Fruit fly (Drosophila melanogaster) whole organism, wandering third instar larva: ENCODE data around the gene CG7778.

Source experiments
- Abd-B ChIP-seq: fragments of >200 bp; optimal IDR thresholded peaks from 2 replicates; lab custom pipeline; 2017; ENCODE audit warnings: missing biosample characterization, missing genetic modification characterization
- CG32264 ChIP-seq: fragments of 200-800 bp; sonication (Bioruptor generic); optimal IDR thresholded peaks from 2 replicates; lab custom pipeline; 2016; ENCODE audit warnings: missing biosample characterization, missing genetic modification characterization
- CG9705 ChIP-seq: fragments of 200-800 bp; sonication (Bioruptor generic); optimal IDR thresholded peaks from 2 replicates; lab custom pipeline; 2018; ENCODE audit warnings: missing biosample characterization, mild to moderate bottlenecking, missing genetic modification characterization
- CrebA ChIP-seq: fragments of 200-800 bp; sonication (Bioruptor generic); optimal IDR thresholded peaks from 2 replicates; lab custom pipeline; 2016; ENCODE audit warnings: missing biosample characterization, mild to moderate bottlenecking, missing genetic modification characterization, borderline replicate concordance
- Dfd ChIP-seq: fragments of >200 bp; optimal IDR thresholded peaks from 2 replicates; lab custom pipeline; 2017; ENCODE audit warnings: missing biosample characterization, missing genetic modification characterization
- Dif ChIP-seq: fragments of 200-275, 200-300 bp; sonication (Bioruptor generic); optimal IDR thresholded peaks from 2 replicates; lab custom pipeline; 2018; ENCODE audit warnings: missing biosample characterization, missing genetic modification characterization; ENCODE audit not compliant: partially characterized antibody
- GATAd ChIP-seq: sonication (Bioruptor generic); optimal IDR thresholded peaks from 2 replicates; lab custom pipeline; 2016; ENCODE audit warnings: missing biosample characterization, missing genetic modification characterization
- HLH106 ChIP-seq: fragments of 200-800 bp; optimal IDR thresholded peaks from 3 replicates; lab custom pipeline; 2019; ENCODE audit warnings: missing biosample characterization, mild to moderate bottlenecking, missing genetic modification characterization, moderate library complexity
- Hnf4 ChIP-seq: fragments of 200-800 bp; sonication (Bioruptor generic); optimal IDR thresholded peaks from 2 replicates; lab custom pipeline; 2016; ENCODE audit warnings: missing biosample characterization, mild to moderate bottlenecking, missing genetic modification characterization
- Hr78 ChIP-seq: fragments of >200 bp; optimal IDR thresholded peaks from 2 replicates; lab custom pipeline; 2017; ENCODE audit warnings: missing biosample characterization, missing genetic modification characterization
- Hr83 ChIP-seq: fragments of 200-300 bp; sonication (Bioruptor generic); optimal IDR thresholded peaks from 2 replicates; lab custom pipeline; 2016; ENCODE audit warnings: missing biosample characterization, mild to moderate bottlenecking, missing genetic modification characterization, moderate library complexity; ENCODE audit not compliant: poor library complexity, severe bottlenecking
- Myc ChIP-seq: fragments of >200 bp; optimal IDR thresholded peaks from 2 replicates; lab custom pipeline; 2017
- N ChIP-seq: fragments of >200 bp; optimal IDR thresholded peaks from 2 replicates; lab custom pipeline; 2018; ENCODE audit warnings: missing biosample characterization, missing external identifiers, missing genetic modification characterization
- OdsH ChIP-seq: fragments of 200-800 bp; sonication (Bioruptor generic); optimal IDR thresholded peaks from 2 replicates; lab custom pipeline; 2016; ENCODE audit warnings: missing biosample characterization, mild to moderate bottlenecking, missing genetic modification characterization
- Rel ChIP-seq, 2 experiments: fragments of 200-800 bp; sonication (Bioruptor generic) in 1 of 2; optimal IDR thresholded peaks; 2 replicates in 1 of 2; 3 replicates in 1 of 2; lab custom pipeline; 2016 to 2019; ENCODE audit warnings: mild to moderate bottlenecking in 2 of 2, missing biosample characterization in 2 of 2, missing genetic modification characterization in 2 of 2, moderate library complexity in 1 of 2
- Sp1 ChIP-seq: fragments of 200-800 bp; sonication (Bioruptor generic); optimal IDR thresholded peaks from 3 replicates; lab custom pipeline; 2019; ENCODE audit warnings: missing biosample characterization, mild to moderate bottlenecking, missing genetic modification characterization, moderate library complexity
- Vsx2 ChIP-seq: fragments of 200-300, 225-300 bp; sonication (Bioruptor generic); optimal IDR thresholded peaks from 2 replicates; lab custom pipeline; 2018; ENCODE audit warnings: missing biosample characterization, missing genetic modification characterization; ENCODE audit not compliant: partially characterized antibody
- br ChIP-seq: fragments of 200-800 bp; sonication (Bioruptor generic); optimal IDR thresholded peaks from 2 replicates; lab custom pipeline; 2016; ENCODE audit warnings: missing biosample characterization, missing genetic modification characterization
- brk ChIP-seq: fragments of 200-800 bp; sonication (Bioruptor generic); optimal IDR thresholded peaks from 2 replicates; lab custom pipeline; 2016; ENCODE audit warnings: missing biosample characterization, mild to moderate bottlenecking, missing genetic modification characterization
- dl ChIP-seq, 2 experiments: fragments of 175-275, 200-275 bp in 1 of 2; fragments of 200-275 bp in 1 of 2; sonication (Bioruptor generic); optimal IDR thresholded peaks; lab custom pipeline; 2018; ENCODE audit warnings: mild to moderate bottlenecking in 2 of 2, missing biosample characterization in 2 of 2, missing genetic modification characterization in 2 of 2, moderate library complexity in 2 of 2; ENCODE audit not compliant: partially characterized antibody in 2 of 2, insufficient read depth in 1 of 2
- dmrt93B ChIP-seq: fragments of 200-800 bp; sonication (Bioruptor generic); optimal IDR thresholded peaks from 2 replicates; lab custom pipeline; 2018; ENCODE audit warnings: missing biosample characterization, mild to moderate bottlenecking, missing genetic modification characterization
- dsf ChIP-seq: sonication (Bioruptor generic); optimal IDR thresholded peaks from 2 replicates; lab custom pipeline; 2016; ENCODE audit warnings: missing biosample characterization, missing genetic modification characterization, borderline replicate concordance
- ey ChIP-seq: fragments of 200-800 bp; sonication (Bioruptor generic); optimal IDR thresholded peaks from 2 replicates; lab custom pipeline; 2016; ENCODE audit warnings: missing biosample characterization, missing genetic modification characterization
- foxo ChIP-seq, 2 experiments: fragments of 200-800 bp; sonication (Bioruptor generic); optimal IDR thresholded peaks; 2 replicates in 1 of 2; 3 replicates in 1 of 2; lab custom pipeline; 2016 to 2017; ENCODE audit warnings: missing biosample characterization in 2 of 2, missing genetic modification characterization in 2 of 2
- fru ChIP-seq: fragments of 200-800 bp; sonication (Bioruptor generic); optimal IDR thresholded peaks from 3 replicates; lab custom pipeline; 2016; ENCODE audit warnings: missing biosample characterization, mild to moderate bottlenecking, missing genetic modification characterization
- h ChIP-seq: fragments of 200-800 bp; sonication (Bioruptor generic); optimal IDR thresholded peaks from 3 replicates; lab custom pipeline; 2016; ENCODE audit warnings: missing biosample characterization, mild to moderate bottlenecking, missing genetic modification characterization
- jim ChIP-seq: fragments of 175-275, 200-325 bp; sonication (Bioruptor generic); optimal IDR thresholded peaks from 2 replicates; lab custom pipeline; 2016; ENCODE audit warnings: missing biosample characterization, mild to moderate bottlenecking, missing genetic modification characterization
- pan ChIP-seq: fragments of >200 bp; optimal IDR thresholded peaks from 2 replicates; lab custom pipeline; 2017
- psq ChIP-seq: fragments of 200-800 bp; sonication (Bioruptor generic); optimal IDR thresholded peaks from 3 replicates; lab custom pipeline; 2017; ENCODE audit warnings: missing biosample characterization, mild to moderate bottlenecking, missing genetic modification characterization, moderate library complexity
- rgr ChIP-seq: fragments of 200-800 bp; sonication (Bioruptor generic); optimal IDR thresholded peaks from 3 replicates; lab custom pipeline; 2016; ENCODE audit warnings: missing biosample characterization, mild to moderate bottlenecking, missing genetic modification characterization
- sage ChIP-seq: fragments of 200-800 bp; sonication (Bioruptor generic); optimal IDR thresholded peaks from 2 replicates; lab custom pipeline; 2016; ENCODE audit warnings: missing biosample characterization, mild to moderate bottlenecking, missing genetic modification characterization
- tai ChIP-seq: sonication (Bioruptor generic); optimal IDR thresholded peaks from 2 replicates; lab custom pipeline; 2016; ENCODE audit warnings: missing biosample characterization, missing genetic modification characterization
- usp ChIP-seq: fragments of >200 bp; optimal IDR thresholded peaks from 2 replicates; lab custom pipeline; 2017; ENCODE audit warnings: missing biosample characterization, missing genetic modification characterization
- woc ChIP-seq: sonication (Bioruptor generic); optimal IDR thresholded peaks from 2 replicates; lab custom pipeline; 2016; ENCODE audit warnings: missing biosample characterization, mild to moderate bottlenecking, missing genetic modification characterization

CG7778 gene

DNA sequence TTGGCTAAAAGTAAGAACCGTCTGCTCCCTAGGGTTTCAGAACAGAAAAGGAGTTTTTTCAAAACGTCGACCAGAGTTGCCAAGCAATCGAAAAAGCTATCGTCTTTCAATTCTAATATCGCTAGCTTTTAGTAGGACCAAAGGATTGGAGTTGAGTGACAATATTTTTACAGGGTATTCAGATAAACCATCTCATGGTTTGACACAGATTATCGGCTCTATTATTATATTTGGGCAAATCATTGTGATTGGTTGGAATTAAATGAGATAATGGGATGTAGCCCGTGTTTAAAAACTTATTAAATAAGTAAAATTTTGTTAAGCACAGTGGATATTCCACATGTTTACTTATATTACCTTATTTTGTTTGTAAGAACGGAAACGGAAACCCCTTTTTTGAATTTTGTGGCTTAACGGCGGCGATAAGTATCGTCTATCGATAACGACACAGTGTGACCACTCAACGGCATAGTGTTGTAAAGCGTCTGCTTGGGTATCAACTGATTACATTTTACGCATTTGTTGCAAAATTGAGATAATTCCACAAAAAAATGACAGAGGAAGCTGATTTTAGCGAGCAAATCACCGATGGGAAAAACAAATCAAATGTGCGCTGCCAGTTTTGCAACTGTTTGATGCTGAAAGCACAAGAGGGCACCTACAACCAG lies 26.4 kb upstream of the CG7778 start, which contains the start of the genes mtsh and strat (continued):
- TF ChIP-seq dl (GFP tag; optimal IDR thresholded peaks at IDR 0.05; lab: Kevin White, UChicago; ENCODE audit: insufficient read depth in 1 of 2, partially characterized antibody in 2 of 2) (no peak), br (GFP tag; lab: Kevin White, UChicago) (no peak), Hr78 (GFP tag; lab: Kevin White, UChicago) (no peak), ey (GFP tag; lab: Kevin White, UChicago) (peak; percentile 11), h (no peak), Dif (GFP tag; lab: Kevin White, UChicago) (no peak), Myc (no peak), dsf (no peak), dmrt93B (peak; percentile 33), jim (GFP tag; lab: Kevin White, UChicago) (no peak)

DNA sequence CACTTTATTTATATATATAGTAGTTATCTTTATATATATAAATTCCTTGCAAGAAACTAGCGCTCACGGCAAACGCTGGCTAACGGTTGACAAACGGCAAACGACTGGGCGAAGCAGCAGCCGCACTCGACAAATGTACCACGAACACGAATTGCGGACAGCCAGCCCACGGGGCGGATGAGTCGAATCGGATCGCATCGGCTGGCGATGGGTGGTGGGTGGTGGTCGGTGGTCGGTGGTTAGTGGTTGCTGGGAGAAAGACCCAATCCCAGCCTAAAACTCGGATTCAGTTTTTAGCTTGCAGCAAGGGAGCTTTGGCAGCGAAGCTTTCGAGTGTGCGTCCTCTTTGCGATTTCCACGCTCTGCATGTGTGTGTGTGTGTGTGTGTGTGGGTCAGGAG lies 21.3 kb upstream of the CG7778 start, which contains the start of gene CG7781:
Gene CG7781, minus strand, starts transcription at position 260 of the 400 bp plus-strand sequence.
- no peak for TF ChIP-seq HLH106 (tag; lab: Kevin White, UChicago)
- TF ChIP-seq Hr83 (GFP tag; lab: Kevin White, UChicago): peak; percentile 29
- TF ChIP-seq, all 38 proteins: peak for 1

DNA sequence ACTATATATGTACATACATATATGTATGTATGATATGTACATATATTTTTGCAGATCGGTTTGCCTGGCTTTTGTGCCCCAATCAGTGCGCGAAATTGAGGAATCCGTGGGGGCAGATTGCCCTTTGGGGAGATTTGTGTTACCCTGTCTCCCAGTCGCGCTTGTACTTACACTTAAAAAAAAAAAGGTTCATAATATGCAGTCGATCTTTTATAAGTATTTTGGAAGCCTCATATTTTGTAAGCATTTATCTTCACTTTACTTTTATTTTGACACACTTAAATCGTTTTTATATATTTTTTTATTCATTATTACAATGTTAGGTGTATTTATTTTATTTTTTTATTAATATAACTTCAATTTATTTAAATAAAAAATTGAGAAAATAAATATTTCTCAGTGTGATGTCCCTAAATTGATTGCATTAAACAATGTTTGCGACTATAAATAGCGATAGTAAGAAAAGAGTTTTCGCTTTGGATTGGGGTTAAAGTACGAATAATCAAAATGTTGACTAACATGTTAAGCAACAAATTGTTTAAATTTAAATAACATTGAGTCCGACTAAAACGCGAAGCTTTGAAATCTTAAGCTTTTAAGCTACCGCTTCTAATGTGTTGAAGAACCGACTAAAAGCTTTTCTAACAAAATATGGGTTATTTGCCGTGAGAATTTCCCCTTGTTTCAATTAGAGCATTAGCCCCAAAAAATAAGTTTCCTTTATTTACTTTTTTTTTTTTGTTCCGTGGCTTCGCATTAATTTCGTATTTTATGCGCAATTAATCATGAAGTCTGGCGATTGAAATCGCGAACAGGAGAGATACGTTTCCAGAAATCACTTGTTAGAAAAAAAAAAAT lies 19.8 kb upstream of the CG7778 start:
- no peak for TF ChIP-seq Hr83 (GFP tag; lab: Kevin White, UChicago)
- TF ChIP-seq CG9705 (GFP tag; lab: Kevin White, UChicago): no peak
- no peak for TF ChIP-seq usp
- TF ChIP-seq Hr78 (GFP tag; lab: Kevin White, UChicago): no peak
- TF ChIP-seq Abd-B (GFP tag; lab: Kevin White, UChicago): no peak
- peak; percentile 7 for TF ChIP-seq h
- TF ChIP-seq psq: peak; percentile 50
- TF ChIP-seq HLH106 (tag; lab: Kevin White, UChicago): peak; percentile 42
- no peak for TF ChIP-seq woc (GFP tag; lab: Kevin White, UChicago)
- TF ChIP-seq CrebA (GFP tag; lab: Kevin White, UChicago): peak; percentile 39
- peak; percentile 46 for TF ChIP-seq OdsH (GFP tag; lab: Kevin White, UChicago)
- no peak for TF ChIP-seq Vsx2 (GFP tag; lab: Kevin White, UChicago)
- TF ChIP-seq rgr (GFP tag; lab: Kevin White, UChicago): peak; percentile 47
- TF ChIP-seq fru (GFP tag; lab: Kevin White, UChicago): peak; percentile 19
- TF ChIP-seq br (GFP tag; lab: Kevin White, UChicago): peak; percentile 14
- TF ChIP-seq GATAd (GFP tag; lab: Kevin White, UChicago): no peak
- TF ChIP-seq ey (GFP tag; lab: Kevin White, UChicago): no peak
- peak; percentile 71 for TF ChIP-seq Sp1 (GFP tag; lab: Kevin White, UChicago)
- no peak for TF ChIP-seq dsf
- TF ChIP-seq foxo (GFP tag; optimal IDR thresholded peaks at IDR 0.05; lab: Kevin White, UChicago): peak in 1 of 2 experiments; percentile 55
- no peak for TF ChIP-seq dl (GFP tag; optimal IDR thresholded peaks at IDR 0.05; lab: Kevin White, UChicago; ENCODE audit: insufficient read depth in 1 of 2, partially characterized antibody in 2 of 2)
- no peak for TF ChIP-seq pan
- TF ChIP-seq Hnf4: no peak
- no peak for TF ChIP-seq Dfd (GFP tag; lab: Kevin White, UChicago)
- TF ChIP-seq Myc: peak; percentile 58
- no peak for TF ChIP-seq N (GFP tag; lab: Kevin White, UChicago)
- TF ChIP-seq, all 38 proteins: peak for 11

DNA sequence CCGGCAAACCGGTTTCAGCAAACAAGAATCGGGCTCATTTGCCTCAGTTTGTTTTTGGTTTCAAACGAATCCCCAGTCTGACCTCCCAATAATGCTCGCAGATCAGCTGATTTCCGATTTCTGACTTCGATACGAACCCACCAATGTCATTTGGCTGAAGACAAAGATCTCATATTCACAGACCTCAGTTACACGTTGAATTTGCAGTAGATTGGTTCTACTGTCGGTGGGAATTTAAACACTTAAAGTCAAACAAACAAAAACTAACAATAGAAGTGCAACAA lies 19.2 kb upstream of the CG7778 start, which contains the start of gene CG14275:
Gene CG14275, plus strand, starts transcription at position 185 of the 284 bp plus-strand sequence.
- TF ChIP-seq h (no peak), Vsx2 (GFP tag; lab: Kevin White, UChicago) (no peak), foxo (GFP tag; optimal IDR thresholded peaks at IDR 0.05; lab: Kevin White, UChicago) (no peak), pan (no peak), OdsH (GFP tag; lab: Kevin White, UChicago) (no peak), CG32264 (GFP tag; lab: Kevin White, UChicago) (no peak), usp (no peak), Hr83 (GFP tag; lab: Kevin White, UChicago) (no peak), rgr (GFP tag; lab: Kevin White, UChicago) (no peak), Rel (GFP tag; optimal IDR thresholded peaks at IDR 0.05; lab: Kevin White, UChicago) (no peak), Rel (tag; optimal IDR thresholded peaks at IDR 0.05; lab: Kevin White, UChicago) (no peak), psq (no peak), CrebA (GFP tag; lab: Kevin White, UChicago) (no peak), Hr78 (GFP tag; lab: Kevin White, UChicago) (no peak), sage (no peak), brk (GFP tag; lab: Kevin White, UChicago) (no peak), N (GFP tag; lab: Kevin White, UChicago) (no peak), br (GFP tag; lab: Kevin White, UChicago) (no peak), fru (GFP tag; lab: Kevin White, UChicago) (no peak), tai (GFP tag; lab: Kevin White, UChicago) (no peak)
- TF ChIP-seq, all 38 proteins: peak for 0
